Worm (Caenorhabditis elegans): ENCODE measurements around the gene xrn-1.

xrn-1 gene

ce11 chrII:14109184-14109664 lies 40.5 kb downstream of the xrn-1 start, which contains the start of gene cpg-7:
cpg-7 (minus strand) TSS chrII:14109234.
- TF ChIP-seq blmp-1 (tag; optimal IDR thresholded peaks at IDR 0.05; ENCODE audit: insufficient read depth) (no peak), elt-1 (tag; optimal IDR thresholded peaks at IDR 0.05) (no peak), nhr-23 (tag; optimal IDR thresholded peaks at IDR 0.05) (no peak), unc-55 (GFP tag; optimal IDR thresholded peaks at IDR 0.05) (no peak), R02D3.7 (tag; optimal IDR thresholded peaks at IDR 0.05) (no peak), ama-1 (optimal IDR thresholded peaks at IDR 0.05) (no peak), ZK546.5 (tag; optimal IDR thresholded peaks at IDR 0.05) (no peak), ztf-1 (GFP tag; conservative IDR thresholded peaks at IDR 0.05) (no peak), gmeb-1 (tag; optimal IDR thresholded peaks at IDR 0.05) (no peak), ceh-82 (tag; optimal IDR thresholded peaks at IDR 0.05) (no peak), nhr-237 (tag; optimal IDR thresholded peaks at IDR 0.05) (no peak), nhr-25 (tag; optimal IDR thresholded peaks at IDR 0.05) (no peak), mab-5 (tag; optimal IDR thresholded peaks at IDR 0.05) (no peak), alr-1 (tag; optimal IDR thresholded peaks at IDR 0.05) (no peak), unc-39 (tag; optimal IDR thresholded peaks at IDR 0.05) (no peak), Y55F3AM.14 (GFP tag; optimal IDR thresholded peaks at IDR 0.05) (no peak), snpc-4 (tag; optimal IDR thresholded peaks at IDR 0.05) (no peak), ztf-4 (tag; optimal IDR thresholded peaks at IDR 0.05) (no peak), skn-1 (tag; optimal IDR thresholded peaks at IDR 0.05) (no peak), nhr-21 (tag; optimal IDR thresholded peaks at IDR 0.05) (no peak)

DNA sequence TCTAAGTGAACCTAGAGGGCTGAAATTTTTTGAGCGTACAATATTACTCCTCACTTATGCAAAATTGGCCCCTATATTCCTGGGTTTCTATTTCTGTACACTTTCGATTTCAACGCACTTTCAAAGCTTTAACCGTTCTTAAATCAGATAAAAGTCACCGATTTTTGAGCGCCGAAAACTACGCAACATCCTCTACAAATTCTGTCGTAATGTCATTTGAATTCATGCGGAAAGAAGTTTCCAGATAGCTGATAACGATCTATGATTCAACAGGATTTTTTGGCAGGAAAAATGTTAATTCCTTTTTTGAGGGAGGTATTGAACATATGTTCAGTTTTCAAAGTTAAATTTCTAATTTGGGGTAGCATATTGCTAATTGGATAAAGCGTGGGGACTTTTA lies 44.1 kb downstream of the xrn-1 start:
- TF ChIP-seq lin-39 (tag; optimal IDR thresholded peaks at IDR 0.05) (no peak), dmd-4 (tag; optimal IDR thresholded peaks at IDR 0.05) (no peak), zag-1 (tag; optimal IDR thresholded peaks at IDR 0.05) (no peak), blmp-1 (tag; optimal IDR thresholded peaks at IDR 0.05; ENCODE audit: insufficient read depth) (no peak), ztf-11 (tag; optimal IDR thresholded peaks at IDR 0.05) (no peak), aly-2 (tag; optimal IDR thresholded peaks at IDR 0.05) (no peak), nhr-12 (tag; optimal IDR thresholded peaks at IDR 0.05) (no peak), ZK546.5 (tag; optimal IDR thresholded peaks at IDR 0.05) (no peak), skn-1 (tag; optimal IDR thresholded peaks at IDR 0.05) (no peak), nhr-6 (tag; optimal IDR thresholded peaks at IDR 0.05) (no peak), sma-3 (GFP tag; optimal IDR thresholded peaks at IDR 0.05) (no peak), nhr-21 (tag; optimal IDR thresholded peaks at IDR 0.05) (no peak), unc-55 (GFP tag; optimal IDR thresholded peaks at IDR 0.05) (no peak)

DNA sequence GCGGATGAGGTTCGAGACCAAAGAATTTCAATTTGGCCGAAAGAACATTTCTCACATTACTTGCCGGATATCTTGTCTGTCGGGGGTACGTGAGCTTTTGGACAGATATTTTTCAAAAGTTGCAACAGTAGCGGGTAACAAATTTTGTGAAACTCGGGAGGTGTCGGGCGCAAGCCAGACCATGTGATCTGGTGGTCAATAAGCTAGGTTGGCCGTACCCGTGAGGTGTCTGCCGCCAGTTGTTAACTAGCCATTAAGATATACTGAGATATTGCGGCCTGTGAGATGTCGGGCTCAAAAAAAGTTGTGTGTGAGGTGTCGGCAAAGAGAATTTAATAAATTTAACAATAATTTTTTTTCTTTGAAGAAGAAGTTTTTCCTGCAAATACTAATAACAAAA lies 49.7 kb downstream of the xrn-1 start:
- peak; percentile 4 for TF ChIP-seq snpc-4 (tag; optimal IDR thresholded peaks at IDR 0.05)
- no peak for TF ChIP-seq ztf-4 (tag; optimal IDR thresholded peaks at IDR 0.05)

ce11 chrII:14122065-14122464 lies 53.4 kb downstream of the xrn-1 start, which contains the start of gene K09E4.4:
K09E4.4 (minus strand) TSS chrII:14122165.
- no peak for TF ChIP-seq crh-2 (tag; optimal IDR thresholded peaks at IDR 0.05)
- no peak for TF ChIP-seq Y55F3AM.14 (GFP tag; optimal IDR thresholded peaks at IDR 0.05)
- TF ChIP-seq elt-3 (tag; optimal IDR thresholded peaks at IDR 0.05), result no peak
- no peak for TF ChIP-seq unc-39 (tag; optimal IDR thresholded peaks at IDR 0.05)
- no peak for TF ChIP-seq nhr-10 (tag; optimal IDR thresholded peaks at IDR 0.05)
- no peak for TF ChIP-seq mdl-1 (tag; optimal IDR thresholded peaks at IDR 0.05)
- no peak for TF ChIP-seq mbf-1 (tag; optimal IDR thresholded peaks at IDR 0.05)

ce11 chrII:14126841-14127240 lies 58.1 kb downstream of the xrn-1 start, which contains the start of gene K09E4.3:
K09E4.3 (minus strand) TSS chrII:14126941.
- TF ChIP-seq crh-2 (tag; optimal IDR thresholded peaks at IDR 0.05), result no peak
- TF ChIP-seq zag-1 (tag; optimal IDR thresholded peaks at IDR 0.05), result no peak
- no peak for TF ChIP-seq R02D3.7 (tag; optimal IDR thresholded peaks at IDR 0.05)
- TF ChIP-seq lin-13 (GFP tag; optimal IDR thresholded peaks at IDR 0.05), result no peak
- TF ChIP-seq ztf-11 (tag; optimal IDR thresholded peaks at IDR 0.05), result no peak
- no peak for TF ChIP-seq C34F6.9 (tag; optimal IDR thresholded peaks at IDR 0.05)
- no peak for TF ChIP-seq nhr-10 (tag; optimal IDR thresholded peaks at IDR 0.05)
- no peak for TF ChIP-seq nhr-12 (tag; optimal IDR thresholded peaks at IDR 0.05)
- TF ChIP-seq sem-4 (tag; optimal IDR thresholded peaks at IDR 0.05), result no peak
- TF ChIP-seq ztf-1 (GFP tag; conservative IDR thresholded peaks at IDR 0.05), result no peak
